Fruit fly (Drosophila melanogaster) whole organism: ENCODE data around the gene CG34177.

Experiments used
- CG8478 ChIP-seq: fragments of >200 bp; optimal IDR thresholded peaks from 2 replicates; lab custom pipeline; 2018; ENCODE audit warnings: inconsistent platforms
- Dll ChIP-seq: fragments of >200 bp; optimal IDR thresholded peaks from 2 replicates; lab custom pipeline; 2017
- EcR ChIP-seq, 2 experiments: fragments of >200 bp; optimal IDR thresholded peaks; 2 replicates each; lab custom pipeline; 2017; ENCODE audit warnings: missing biosample characterization in 2 of 2, missing genetic modification characterization in 2 of 2, missing genetic modification reagents in 2 of 2
- pan ChIP-seq: fragments of >200 bp; optimal IDR thresholded peaks from 2 replicates; lab custom pipeline; 2017
- psq ChIP-seq: fragments of >200 bp; optimal IDR thresholded peaks from 2 replicates; lab custom pipeline; 2017
- usp ChIP-seq: fragments of >200 bp; optimal IDR thresholded peaks from 2 replicates; lab custom pipeline; 2017; ENCODE audit warnings: missing biosample characterization, missing genetic modification characterization, mixed read lengths

The CG34177 gene

dm6 chr2L:4433608-4434007 is at the start of gene CG34177, which contains the start of gene CG34178:
CG34177 (plus strand) TSS chr2L:4433908.
CG34178 (plus strand) TSS chr2L:4433908.
- TF ChIP-seq CG8478 (lab: Kevin White, UChicago) (no peak), EcR (GFP tag; optimal IDR thresholded peaks at IDR 0.05; lab: Kevin White, UChicago) (no peak)

dm6 chr2L:4385387-4386279 is 48.1 kb upstream of the CG34177 start, which contains the start of gene Vps53:
Vps53 (minus strand) TSS chr2L:4386062.
- TF ChIP-seq usp (GFP tag; lab: Kevin White, UChicago): no peak
- TF ChIP-seq EcR (GFP tag; optimal IDR thresholded peaks at IDR 0.05; lab: Kevin White, UChicago): no peak
- TF ChIP-seq Dll (lab: Kevin White, UChicago): no peak

- TF ChIP-seq psq (no peak), EcR (GFP tag; optimal IDR thresholded peaks at IDR 0.05; lab: Kevin White, UChicago) (no peak), usp (GFP tag; lab: Kevin White, UChicago) (no peak), CG8478 (lab: Kevin White, UChicago) (no peak), pan (lab: Kevin White, UChicago) (no peak), Dll (lab: Kevin White, UChicago) (no peak)
Observed at dm6 chr2L:4386926-4387550, 46.7 kb upstream of the CG34177 start, which contains the start of gene Psf2. Psf2 (minus strand) TSS chr2L:4387356.

- TF ChIP-seq CG8478 (lab: Kevin White, UChicago) (no peak), EcR (GFP tag; optimal IDR thresholded peaks at IDR 0.05; lab: Kevin White, UChicago) (no peak), usp (GFP tag; lab: Kevin White, UChicago) (no peak), Dll (lab: Kevin White, UChicago) (no peak), psq (no peak), pan (lab: Kevin White, UChicago) (no peak)
Observed at dm6 chr2L:4388027-4388426, 45.7 kb upstream of the CG34177 start, which contains the start of gene Tps1. Tps1 (plus strand) TSS chr2L:4388327.

- no peak for TF ChIP-seq CG8478 (lab: Kevin White, UChicago)
- TF ChIP-seq pan (lab: Kevin White, UChicago): no peak
- TF ChIP-seq EcR (GFP tag; optimal IDR thresholded peaks at IDR 0.05; lab: Kevin White, UChicago): no peak
- no peak for TF ChIP-seq psq
- no peak for TF ChIP-seq Dll (lab: Kevin White, UChicago)
- TF ChIP-seq usp (GFP tag; lab: Kevin White, UChicago): no peak
Observed at dm6 chr2L:4389405-4390115, 44.1 kb upstream of the CG34177 start.

dm6 chr2L:4393842-4394421 is 39.8 kb upstream of the CG34177 start, which contains the start of gene CG3652:
CG3652 (minus strand) TSS chr2L:4393876.
- TF ChIP-seq EcR (GFP tag; optimal IDR thresholded peaks at IDR 0.05; lab: Kevin White, UChicago): no peak
- TF ChIP-seq pan (lab: Kevin White, UChicago): no peak
- no peak for TF ChIP-seq psq
- TF ChIP-seq usp (GFP tag; lab: Kevin White, UChicago): no peak
- no peak for TF ChIP-seq CG8478 (lab: Kevin White, UChicago)
- TF ChIP-seq Dll (lab: Kevin White, UChicago): no peak

- TF ChIP-seq Dll (lab: Kevin White, UChicago) (no peak), usp (GFP tag; lab: Kevin White, UChicago) (no peak), psq (no peak), pan (lab: Kevin White, UChicago) (no peak), CG8478 (lab: Kevin White, UChicago) (no peak), EcR (GFP tag; optimal IDR thresholded peaks at IDR 0.05; lab: Kevin White, UChicago) (no peak)
Observed at dm6 chr2L:4400653-4401052, 33.1 kb upstream of the CG34177 start, which contains the start of gene CG33003. CG33003 (plus strand) TSS chr2L:4400953.

- TF ChIP-seq Dll (lab: Kevin White, UChicago) (no peak), CG8478 (lab: Kevin White, UChicago) (no peak), usp (GFP tag; lab: Kevin White, UChicago) (no peak), psq (no peak), EcR (GFP tag; optimal IDR thresholded peaks at IDR 0.05; lab: Kevin White, UChicago) (no peak), pan (lab: Kevin White, UChicago) (no peak)
Observed at dm6 chr2L:4403013-4403604, 30.6 kb upstream of the CG34177 start, which contains the start of gene Dim1. Dim1 (plus strand) TSS chr2L:4403251.

dm6 chr2L:4410855-4411254 is 22.9 kb upstream of the CG34177 start, which contains the start of gene CG43055:
CG43055 (plus strand) TSS chr2L:4411155.
- TF ChIP-seq Dll (lab: Kevin White, UChicago): no peak
- TF ChIP-seq EcR (GFP tag; optimal IDR thresholded peaks at IDR 0.05; lab: Kevin White, UChicago): no peak
- no peak for TF ChIP-seq usp (GFP tag; lab: Kevin White, UChicago)
- TF ChIP-seq pan (lab: Kevin White, UChicago): no peak
- no peak for TF ChIP-seq psq
- TF ChIP-seq CG8478 (lab: Kevin White, UChicago): no peak

dm6 chr2L:4414059-4414458 is 19.6 kb upstream of the CG34177 start:
- no peak for TF ChIP-seq pan (lab: Kevin White, UChicago)
- TF ChIP-seq usp (GFP tag; lab: Kevin White, UChicago): no peak
- TF ChIP-seq psq: no peak
- no peak for TF ChIP-seq EcR (GFP tag; optimal IDR thresholded peaks at IDR 0.05; lab: Kevin White, UChicago)
- TF ChIP-seq Dll (lab: Kevin White, UChicago): no peak
- TF ChIP-seq CG8478 (lab: Kevin White, UChicago): no peak
